Worm (Caenorhabditis elegans): Measurements from ENCODE around the gene nlp-24.
A peak's percentile ranks its signal among the peaks of the same experiment; 100 is the strongest.

nlp-24 gene

ce11 chrV:11572803-11573490, 43.2 kb upstream of the nlp-24 start, which contains the start of the genes H12C20.7 and nhr-68 (continued):
- TF ChIP-seq ztf-18 (tag; optimal IDR thresholded peaks at IDR 0.05) (peak; percentile 37), lin-35 (GFP tag; optimal IDR thresholded peaks at IDR 0.05) (peak in 1 of 3 experiments; percentile 55), gei-17 (GFP tag; optimal IDR thresholded peaks at IDR 0.05) (peak; percentile 80), rec-8 (tag; optimal IDR thresholded peaks at IDR 0.05) (no peak), akir-1 (GFP tag; optimal IDR thresholded peaks at IDR 0.05) (peak; percentile 42), F37B4.10 (GFP tag; IDR thresholded peaks at IDR 0.05) (no peak), rpc-1 (optimal IDR thresholded peaks at IDR 0.05) (no peak), rpc-1 (tag; optimal IDR thresholded peaks at IDR 0.05) (no peak), xnd-1 (tag; optimal IDR thresholded peaks at IDR 0.05) (no peak), snpc-1.3 (tag; optimal IDR thresholded peaks at IDR 0.05; ENCODE audit: insufficient read depth) (no peak), unc-62 (GFP tag; optimal IDR thresholded peaks at IDR 0.05) (peak; percentile 3), ama-1 (optimal IDR thresholded peaks at IDR 0.05) (no peak), ama-1 (GFP tag; optimal IDR thresholded peaks at IDR 0.05) (no peak), F55B11.4 (tag; optimal IDR thresholded peaks at IDR 0.05; ENCODE audit: borderline replicate concordance, insufficient read depth) (no peak), madf-3 (GFP tag; IDR thresholded peaks at IDR 0.05) (no peak), hlh-26 (GFP tag; conservative IDR thresholded peaks at IDR 0.05) (no peak), ceh-100 (GFP tag; IDR thresholded peaks at IDR 0.05) (no peak), him-1 (tag; optimal IDR thresholded peaks at IDR 0.05) (no peak), Y67H2A.10 (GFP tag; conservative IDR thresholded peaks at IDR 0.05) (no peak), ztf-22 (GFP tag; optimal IDR thresholded peaks at IDR 0.05) (peak; percentile 97), lsl-1 (GFP tag; optimal IDR thresholded peaks at IDR 0.05) (no peak), die-1 (tag; optimal IDR thresholded peaks at IDR 0.05) (peak; percentile 68), somi-1 (GFP tag; optimal IDR thresholded peaks at IDR 0.05) (peak; percentile 97), lin-54 (GFP tag; optimal IDR thresholded peaks at IDR 0.05) (peak; percentile 60), K11D2.4 (GFP tag; IDR thresholded peaks at IDR 0.05) (peak; percentile 76), C17E4.6 (GFP tag; IDR thresholded peaks at IDR 0.05) (no peak), hlh-12 (tag; optimal IDR thresholded peaks at IDR 0.05) (no peak), egl-44 (GFP tag; IDR thresholded peaks at IDR 0.05) (peak; percentile 81), F10E7.11 (tag; optimal IDR thresholded peaks at IDR 0.05) (no peak), bed-1 (GFP tag; IDR thresholded peaks at IDR 0.05) (no peak), snpc-4 (GFP tag; optimal IDR thresholded peaks at IDR 0.05) (no peak), snpc-4 (tag; optimal IDR thresholded peaks at IDR 0.05) (peak in 2 of 4 experiments; percentile 63 to 69), C06A6.2 (GFP tag; conservative IDR thresholded peaks at IDR 0.05) (peak; percentile 90), nfya-1 (tag; optimal IDR thresholded peaks at IDR 0.05; ENCODE audit: borderline replicate concordance, insufficient read depth) (no peak), unc-130 (GFP tag; optimal IDR thresholded peaks at IDR 0.05) (no peak), F22D6.2 (tag; optimal IDR thresholded peaks at IDR 0.05) (peak; percentile 91), ceh-79 (tag; optimal IDR thresholded peaks at IDR 0.05) (no peak), atf-7 (tag; optimal IDR thresholded peaks at IDR 0.05) (peak; percentile 95), Y95B8A.8 (GFP tag; IDR thresholded peaks at IDR 0.05) (no peak), ztf-28 (GFP tag; IDR thresholded peaks at IDR 0.05) (no peak), repo-1 (tag; optimal IDR thresholded peaks at IDR 0.05) (peak; percentile 90), ztf-3 (GFP tag; optimal IDR thresholded peaks at IDR 0.05) (peak; percentile 50), Y53F4B.3 (GFP tag; IDR thresholded peaks at IDR 0.05) (no peak), ztf-6 (GFP tag; IDR thresholded peaks at IDR 0.05) (no peak), hrde-1 (tag; optimal IDR thresholded peaks at IDR 0.05; ENCODE audit: borderline replicate concordance) (no peak), aptf-3 (GFP tag; IDR thresholded peaks at IDR 0.05) (no peak), pbrm-1 (GFP tag; IDR thresholded peaks at IDR 0.05) (peak; percentile 72; the same call in 1 of the 2 replicates), T26A5.8 (tag; optimal IDR thresholded peaks at IDR 0.05) (no peak), ceh-58 (GFP tag; IDR thresholded peaks at IDR 0.05) (no peak)
